Worm (Caenorhabditis elegans) whole organism, L4 larva: ENCODE results near the gene cfap-36.

Experiments
- F37D6.2 ChIP-seq: sonication (generic microtip); optimal IDR thresholded peaks from 2 replicates; lab custom pipeline; 2016; ENCODE audit warnings: mild to moderate bottlenecking, missing genetic modification characterization, missing compliant biosample characterization
- F44E2.7 ChIP-seq: fragments of 200-800 bp; sonication (Bioruptor generic); IDR thresholded peaks from 2 replicates; pipeline ENCODE4 v2.1.2; 2022; ENCODE audit warnings: missing genetic modification characterization, missing compliant biosample characterization
- T26A8.4 ChIP-seq: fragments of 200-800 bp; sonication (Bioruptor generic); IDR thresholded peaks from 2 replicates; pipeline ENCODE4 v1.3.6; 2022; ENCODE audit warnings: missing genetic modification characterization, missing compliant biosample characterization
- Y48G9A.11 ChIP-seq: fragments of 200-800 bp; sonication (Bioruptor generic); IDR thresholded peaks from 2 replicates; pipeline ENCODE4 v1.3.6; 2022; ENCODE audit warnings: missing genetic modification reagents, missing genetic modification characterization, missing compliant biosample characterization
- Y75B8A.6 ChIP-seq: fragments of 200-800 bp; sonication (Bioruptor generic); IDR thresholded peaks from 2 replicates; pipeline ENCODE4 v1.3.6; 2022; ENCODE audit warnings: missing genetic modification reagents, missing genetic modification characterization, missing compliant biosample characterization
- attf-4 ChIP-seq: sonication (generic microtip); optimal IDR thresholded peaks from 3 replicates; lab custom pipeline; 2017; ENCODE audit warnings: missing biosample characterization, missing genetic modification characterization
- ceh-20 ChIP-seq: fragments of 200-800 bp; sonication (Bioruptor generic); IDR thresholded peaks from 2 replicates; pipeline ENCODE4 v1.3.6; 2022; ENCODE audit warnings: missing genetic modification reagents, missing genetic modification characterization, missing compliant biosample characterization
- ceh-28 ChIP-seq: fragments of 150-350 bp; optimal IDR thresholded peaks from 2 replicates; lab custom pipeline; 2014; ENCODE audit warnings: missing biosample characterization, missing genetic modification reagents, missing genetic modification characterization
- ctbp-1 ChIP-seq: fragments of 200-800 bp; sonication (Bioruptor generic); IDR thresholded peaks from 2 replicates; pipeline ENCODE4 v1.3.6; 2022; ENCODE audit warnings: missing genetic modification reagents, missing genetic modification characterization, missing compliant biosample characterization
- daf-16 ChIP-seq, 3 experiments: sonication (generic microtip); optimal IDR thresholded peaks; 2 replicates each; lab custom pipeline; 2016 to 2017; ENCODE audit warnings: missing genetic modification characterization in 3 of 3, missing genetic modification reagents in 3 of 3, mild to moderate bottlenecking in 2 of 3, missing compliant biosample characterization in 2 of 3, missing biosample characterization in 1 of 3, moderate library complexity in 1 of 3
- daf-19 ChIP-seq: fragments of 200-800 bp; sonication (Bioruptor generic); conservative IDR thresholded peaks from 2 replicates; pipeline ENCODE4 v1.3.6; 2022; ENCODE audit warnings: missing genetic modification characterization, missing compliant biosample characterization
- dmd-8 ChIP-seq: fragments of 200-800 bp; sonication (Bioruptor generic); IDR thresholded peaks from 2 replicates; pipeline ENCODE4 v1.3.6; 2022; ENCODE audit warnings: missing genetic modification characterization, missing compliant biosample characterization
- fkh-10 ChIP-seq: fragments of 150-350 bp; optimal IDR thresholded peaks from 2 replicates; lab custom pipeline; 2014; ENCODE audit warnings: missing biosample characterization, missing genetic modification reagents, missing genetic modification characterization
- fos-1 ChIP-seq: fragments of 150-350 bp; optimal IDR thresholded peaks from 2 replicates; lab custom pipeline; 2014; ENCODE audit warnings: missing biosample characterization, missing genetic modification characterization
- hif-1 ChIP-seq, 2 experiments: sonication (generic microtip); optimal IDR thresholded peaks; 2 replicates each; lab custom pipeline; 2016 to 2017; ENCODE audit warnings: missing compliant biosample characterization in 2 of 2, missing genetic modification characterization in 2 of 2, missing genetic modification reagents in 2 of 2, missing genotype in 2 of 2, mild to moderate bottlenecking in 1 of 2
- hlh-30 ChIP-seq: sonication (generic microtip); optimal IDR thresholded peaks from 2 replicates; lab custom pipeline; 2017; ENCODE audit warnings: antibody characterized with exemption, mild to moderate bottlenecking, missing genetic modification characterization, missing compliant biosample characterization; ENCODE audit not compliant: insufficient read depth
- lim-7 ChIP-seq: fragments of 200-800 bp; sonication (Bioruptor generic); IDR thresholded peaks from 2 replicates; pipeline ENCODE4 v1.3.6; 2022; ENCODE audit warnings: missing genetic modification characterization, missing compliant biosample characterization
- lin-29 ChIP-seq: fragments of 200-800 bp; sonication (Bioruptor generic); IDR thresholded peaks from 2 replicates; pipeline ENCODE4 v1.3.6; 2022; ENCODE audit warnings: missing genetic modification reagents, missing genetic modification characterization, missing compliant biosample characterization
- lin-39 ChIP-seq: fragments of 150-350 bp; optimal IDR thresholded peaks from 2 replicates; lab custom pipeline; 2014; ENCODE audit warnings: missing biosample characterization, missing genetic modification reagents, missing genetic modification characterization
- madf-5 ChIP-seq, 2 experiments: fragments of 200-800 bp; sonication (Bioruptor generic); IDR thresholded peaks; 2 replicates each; pipeline ENCODE4 v1.3.6; 2022; ENCODE audit warnings: missing compliant biosample characterization in 2 of 2, missing genetic modification characterization in 2 of 2
- mdl-1 ChIP-seq, 2 experiments: fragments of 150-350 bp in 1 of 2; sonication (generic microtip) in 1 of 2; optimal IDR thresholded peaks; 2 replicates each; lab custom pipeline; 2014 to 2017; ENCODE audit warnings: missing biosample characterization in 2 of 2, missing genetic modification characterization in 2 of 2
- mxl-3 ChIP-seq: fragments of 200-800 bp; sonication (Bioruptor generic); optimal IDR thresholded peaks from 2 replicates; lab custom pipeline; 2018; ENCODE audit warnings: mild to moderate bottlenecking, missing genetic modification characterization, missing compliant biosample characterization
- nhr-28 ChIP-seq: fragments of 150-350 bp; optimal IDR thresholded peaks from 2 replicates; lab custom pipeline; 2014; ENCODE audit warnings: missing biosample characterization, missing genetic modification characterization
- nhr-48 ChIP-seq: sonication (generic microtip); optimal IDR thresholded peaks from 2 replicates; lab custom pipeline; 2016; ENCODE audit warnings: mild to moderate bottlenecking, missing genetic modification characterization, missing compliant biosample characterization
- nhr-6 ChIP-seq: fragments of 150-350 bp; optimal IDR thresholded peaks from 2 replicates; lab custom pipeline; 2014; ENCODE audit warnings: missing biosample characterization, missing genetic modification characterization
- rbr-2 ChIP-seq: sonication (generic microtip); optimal IDR thresholded peaks from 2 replicates; lab custom pipeline; 2016; ENCODE audit warnings: missing genotype, missing genetic modification characterization, missing compliant biosample characterization
- sdz-12 ChIP-seq: fragments of 200-800 bp; sonication (Bioruptor generic); optimal IDR thresholded peaks from 2 replicates; lab custom pipeline; 2018; ENCODE audit warnings: mild to moderate bottlenecking, missing genetic modification characterization, missing compliant biosample characterization
- snpc-4 ChIP-seq: fragments of 150-350 bp; optimal IDR thresholded peaks from 2 replicates; lab custom pipeline; 2014; ENCODE audit warnings: missing biosample characterization, missing genetic modification characterization
- spr-1 ChIP-seq: sonication (generic microtip); optimal IDR thresholded peaks from 2 replicates; lab custom pipeline; 2016; ENCODE audit warnings: mild to moderate bottlenecking, missing genetic modification characterization, missing compliant biosample characterization
- unc-62 ChIP-seq, 3 experiments: fragments of 150-350 bp in 1 of 3; sonication (generic microtip); optimal IDR thresholded peaks in 2 of 3; peaks in 1 of 3; 1 replicate in 1 of 3; 2 replicates in 2 of 3; lab custom pipeline; 2014 to 2017; ENCODE audit warnings: missing biosample characterization in 3 of 3, missing genetic modification characterization in 3 of 3, missing genetic modification reagents in 3 of 3, missing genotype in 1 of 3
- vab-7 ChIP-seq: fragments of 200-800 bp; sonication (Bioruptor generic); IDR thresholded peaks from 2 replicates; pipeline ENCODE4 v1.3.6; 2022; ENCODE audit warnings: missing genetic modification reagents, missing genetic modification characterization, missing compliant biosample characterization
- zag-1 ChIP-seq: fragments of 150-350 bp; optimal IDR thresholded peaks from 2 replicates; lab custom pipeline; 2014; ENCODE audit warnings: missing biosample characterization, missing genetic modification characterization
- zfp-2 ChIP-seq: sonication (generic microtip); optimal IDR thresholded peaks from 2 replicates; lab custom pipeline; 2016; ENCODE audit warnings: mild to moderate bottlenecking, missing genetic modification characterization, missing compliant biosample characterization
- zfp-3 ChIP-seq: fragments of 200-800 bp; sonication (Bioruptor generic); conservative IDR thresholded peaks from 2 replicates; pipeline ENCODE4 v1.3.6; 2022; ENCODE audit warnings: missing genetic modification reagents, missing genetic modification characterization, missing compliant biosample characterization
- zip-2 ChIP-seq: fragments of 150-350 bp; optimal IDR thresholded peaks from 2 replicates; lab custom pipeline; 2014; ENCODE audit warnings: missing biosample characterization, missing genetic modification characterization

cfap-36 gene

DNA sequence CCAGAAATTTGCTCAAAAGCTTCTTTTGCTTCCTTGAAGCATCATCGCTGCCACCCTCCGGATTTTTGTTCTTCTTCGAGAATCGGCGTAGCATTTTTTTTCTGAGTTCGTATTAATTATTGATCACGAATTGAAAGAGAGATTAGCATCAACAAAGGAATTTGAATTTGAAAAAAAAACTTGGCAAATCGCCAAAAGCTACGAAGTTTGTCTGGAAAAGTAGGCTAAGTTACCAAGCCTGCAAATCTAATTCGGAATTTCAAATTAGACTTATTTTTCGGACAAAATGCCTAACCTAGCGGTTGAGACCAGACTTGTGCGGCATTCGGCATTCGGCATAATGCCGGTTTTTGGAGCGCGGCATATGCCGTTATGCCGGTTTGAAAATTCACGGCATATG, at the start of gene cfap-36:
cfap-36 (minus strand) TSS at position 101 of the 400 bp plus-strand sequence.
- TF ChIP-seq F37D6.2 (no peak), zfp-2 (tag; lab: Kevin White, UChicago) (no peak), zfp-3 (GFP tag; lab: Robert Waterston, UW) (no peak), rbr-2 (tag; lab: Kevin White, UChicago) (no peak), zag-1 (no peak), vab-7 (GFP tag; lab: Robert Waterston, UW) (no peak), spr-1 (tag; lab: Kevin White, UChicago) (no peak)
- TF ChIP-seq, all 104 proteins: peak for 0

DNA sequence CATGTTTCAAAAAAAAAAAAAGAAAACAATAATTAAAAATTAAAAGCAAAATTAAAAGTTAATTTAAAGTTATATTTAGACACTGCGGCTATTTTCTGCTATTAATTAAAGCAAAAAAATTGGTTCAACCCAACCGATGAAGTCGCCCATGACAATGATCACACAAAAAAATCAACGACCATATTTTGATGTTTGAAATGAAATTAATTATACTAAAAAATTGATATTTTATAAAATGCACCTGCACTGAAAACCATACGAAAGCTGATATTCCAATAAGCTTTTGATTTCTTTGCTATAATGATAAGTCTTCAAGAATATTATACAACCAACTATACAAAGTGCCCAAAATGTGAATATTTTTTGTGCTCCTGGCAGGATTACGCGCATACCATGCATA, 47.6 kb upstream of the cfap-36 start, which contains the start of gene srh-80:
srh-80 (plus strand) TSS at position 301 of the 400 bp plus-strand sequence.
- peak in 1 of 2 experiments; percentile 9 for TF ChIP-seq unc-62 (GFP tag; optimal IDR thresholded peaks at IDR 0.05 in 1 of 2; lab: Kevin White, UChicago)
- TF ChIP-seq unc-62 (tag; optimal IDR thresholded peaks at IDR 0.05; lab: Kevin White, UChicago), result no peak
- TF ChIP-seq dmd-8, result no peak
- no peak for TF ChIP-seq sdz-12 (GFP tag; lab: Kevin White, UChicago)
- TF ChIP-seq Y48G9A.11, result no peak
- no peak for TF ChIP-seq Y75B8A.6 (GFP tag; lab: Robert Waterston, UW)
- no peak for TF ChIP-seq ceh-28

DNA sequence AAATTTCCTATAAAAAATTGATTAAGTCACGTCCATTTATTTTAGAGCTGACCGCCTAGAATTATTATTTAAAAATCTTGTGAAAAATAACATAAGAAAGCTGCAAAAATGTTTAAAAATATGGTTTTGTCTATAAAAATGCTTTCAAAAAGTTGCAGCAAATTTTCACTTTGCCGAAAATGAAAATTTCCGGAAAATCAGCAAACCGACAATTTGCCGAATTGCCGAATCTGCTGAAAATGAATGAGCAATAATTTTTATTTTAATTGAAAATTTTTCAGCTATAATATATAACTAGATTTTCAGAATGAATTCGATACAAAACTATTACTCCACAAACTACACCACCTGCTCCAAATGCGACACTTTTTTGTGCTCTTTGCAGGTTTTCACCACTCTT, 44.8 kb upstream of the cfap-36 start, which contains the start of gene srh-78:
srh-78 (plus strand) TSS at position 301 of the 400 bp plus-strand sequence.
- TF ChIP-seq vab-7 (GFP tag; lab: Robert Waterston, UW), result no peak
- TF ChIP-seq ceh-28, result no peak
- TF ChIP-seq fos-1 (tag; lab: Kevin White, UChicago), result no peak
- no peak for TF ChIP-seq F44E2.7
- no peak for TF ChIP-seq fkh-10
- no peak for TF ChIP-seq daf-16 (GFP tag; optimal IDR thresholded peaks at IDR 0.05; lab: Kevin White, UChicago)
- no peak for TF ChIP-seq daf-16 (tag; optimal IDR thresholded peaks at IDR 0.05; lab: Kevin White, UChicago)
- no peak for TF ChIP-seq madf-5 (GFP tag; IDR thresholded peaks at IDR 0.05; lab: Robert Waterston, UW)
- no peak for TF ChIP-seq zip-2 (tag; lab: Kevin White, UChicago)
- no peak for TF ChIP-seq mxl-3 (GFP tag; lab: Kevin White, UChicago)
- no peak for TF ChIP-seq hlh-30
- no peak for TF ChIP-seq lin-29
- no peak for TF ChIP-seq nhr-28
- no peak for TF ChIP-seq ctbp-1
- TF ChIP-seq attf-4 (tag; lab: Kevin White, UChicago), result no peak
- TF ChIP-seq lim-7 (GFP tag; lab: Robert Waterston, UW), result no peak
- no peak for TF ChIP-seq daf-19 (GFP tag; lab: Robert Waterston, UW)
- TF ChIP-seq nhr-48 (tag; lab: Kevin White, UChicago), result no peak
- no peak for TF ChIP-seq lin-39 (tag; lab: Kevin White, UChicago)
- no peak for TF ChIP-seq snpc-4 (tag; lab: Kevin White, UChicago)
- TF ChIP-seq, all 104 proteins: peak for 0

DNA sequence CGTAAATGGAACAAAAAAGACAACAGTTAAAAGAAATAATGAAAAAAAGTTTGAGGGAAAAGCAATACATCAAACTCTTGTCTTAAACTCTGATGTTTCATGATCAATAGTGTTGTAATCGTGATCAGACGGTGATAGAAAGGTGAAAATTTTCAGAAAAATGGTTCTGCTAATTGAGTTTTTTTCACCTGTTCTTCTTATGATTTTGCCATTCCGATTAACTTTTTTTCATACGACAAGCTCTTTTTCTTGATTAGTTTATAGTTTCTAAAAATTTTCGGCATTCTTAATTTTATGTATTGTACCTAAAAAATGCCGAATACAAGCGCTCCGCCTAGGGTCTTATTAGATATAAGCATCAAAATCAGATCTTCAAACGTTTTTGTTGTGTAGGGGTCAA, 43.7 kb upstream of the cfap-36 start:
- TF ChIP-seq mdl-1 (tag; optimal IDR thresholded peaks at IDR 0.05; lab: Kevin White, UChicago) (no peak), lin-39 (tag; lab: Kevin White, UChicago) (no peak), nhr-6 (tag; lab: Kevin White, UChicago) (no peak), lin-29 (no peak), hif-1 (tag; optimal IDR thresholded peaks at IDR 0.05; lab: Kevin White, UChicago) (no peak), rbr-2 (tag; lab: Kevin White, UChicago) (no peak), ceh-20 (GFP tag; lab: Robert Waterston, UW) (no peak), T26A8.4 (GFP tag; lab: Robert Waterston, UW) (no peak)
